Fruit fly (Drosophila melanogaster) whole organism, embryonic: ENCODE results near the gene Nup98-96.

ENCODE experiments used
- Bteb2 ChIP-seq: fragments of 200-800 bp; sonication (Bioruptor generic); optimal IDR thresholded peaks from 2 replicates; lab custom pipeline; 2016; ENCODE audit warnings: missing biosample characterization, missing genetic modification characterization
- hb ChIP-seq: fragments of 200-800 bp; sonication (Bioruptor generic); IDR thresholded peaks from 3 replicates; pipeline ENCODE4 v1.3.6; 2022; ENCODE audit warnings: missing biosample characterization, missing genetic modification characterization; ENCODE audit not compliant: partially characterized antibody

Gene Nup98-96

dm6 chr3R:23724843-23725506 lies 56.4 kb downstream of the Nup98-96 start (continued):
- TF ChIP-seq Bteb2 (GFP tag; lab: Kevin White, UChicago) (no peak), hb (GFP tag; lab: Robert Waterston, UW) (no peak)
